Worm (Caenorhabditis elegans): ENCODE results near the gene ceh-92.

ce11 chrIII:11561597-11561996 lies 19.8 kb upstream of the ceh-92 start:
- no peak for TF ChIP-seq nhr-23 (tag; optimal IDR thresholded peaks at IDR 0.05)
- TF ChIP-seq nhr-25 (tag; optimal IDR thresholded peaks at IDR 0.05) = no peak

Measured in whole organism, L2 larva.